Worm (Caenorhabditis elegans) whole organism, young adult: Measurements from ENCODE around the gene T28B11.1.

Source experiments
- nhr-90 ChIP-seq: sonication (generic microtip); optimal IDR thresholded peaks from 2 replicates; lab custom pipeline; 2016; ENCODE audit warnings: missing genotype, mild to moderate bottlenecking, missing genetic modification characterization, missing compliant biosample characterization
- rcor-1 ChIP-seq: fragments of 200-800 bp; sonication (Bioruptor generic); IDR thresholded peaks from 2 replicates; pipeline ENCODE4 v1.3.6; 2022; ENCODE audit warnings: missing genetic modification reagents, missing genetic modification characterization, missing compliant biosample characterization
- snpc-4 ChIP-seq, 5 experiments: fragments of 150-350 bp in 1 of 5; sonication (generic microtip) in 4 of 5; optimal IDR thresholded peaks; 2 replicates each; lab custom pipeline; 2014 to 2018; ENCODE audit warnings: missing genetic modification characterization in 5 of 5, missing biosample characterization in 3 of 5, antibody characterized with exemption in 2 of 5, mild to moderate bottlenecking in 2 of 5, missing compliant biosample characterization in 2 of 5, missing genotype in 2 of 5, moderate library complexity in 2 of 5, missing genetic modification reagents in 1 of 5
- unc-62 ChIP-seq: fragments of 150-350 bp; optimal IDR thresholded peaks from 2 replicates; lab custom pipeline; 2014; ENCODE audit warnings: missing biosample characterization, missing genetic modification reagents, missing genetic modification characterization

ce11 chrV:10720876-10721275, 11.3 kb downstream of the T28B11.1 start:
- no peak for TF ChIP-seq unc-62 (GFP tag; lab: Kevin White, UChicago)
- no peak for TF ChIP-seq nhr-90 (tag; lab: Kevin White, UChicago)
- no peak for TF ChIP-seq snpc-4 (GFP tag; optimal IDR thresholded peaks at IDR 0.05; lab: Kevin White, UChicago)
- TF ChIP-seq snpc-4 (tag; optimal IDR thresholded peaks at IDR 0.05; lab: Kevin White, UChicago): no peak
- no peak for TF ChIP-seq rcor-1
